Fruit fly (Drosophila melanogaster) S2 (cell line): ENCODE data around the gene CG6565.

Source experiments
- CG8478 ChIP-seq: fragments of >200 bp; optimal IDR thresholded peaks from 2 replicates; lab custom pipeline; 2018
- CTCF ChIP-seq, 2 experiments: fragments of >200 bp; optimal IDR thresholded peaks; 2 replicates each; lab custom pipeline; 2018

DNA sequence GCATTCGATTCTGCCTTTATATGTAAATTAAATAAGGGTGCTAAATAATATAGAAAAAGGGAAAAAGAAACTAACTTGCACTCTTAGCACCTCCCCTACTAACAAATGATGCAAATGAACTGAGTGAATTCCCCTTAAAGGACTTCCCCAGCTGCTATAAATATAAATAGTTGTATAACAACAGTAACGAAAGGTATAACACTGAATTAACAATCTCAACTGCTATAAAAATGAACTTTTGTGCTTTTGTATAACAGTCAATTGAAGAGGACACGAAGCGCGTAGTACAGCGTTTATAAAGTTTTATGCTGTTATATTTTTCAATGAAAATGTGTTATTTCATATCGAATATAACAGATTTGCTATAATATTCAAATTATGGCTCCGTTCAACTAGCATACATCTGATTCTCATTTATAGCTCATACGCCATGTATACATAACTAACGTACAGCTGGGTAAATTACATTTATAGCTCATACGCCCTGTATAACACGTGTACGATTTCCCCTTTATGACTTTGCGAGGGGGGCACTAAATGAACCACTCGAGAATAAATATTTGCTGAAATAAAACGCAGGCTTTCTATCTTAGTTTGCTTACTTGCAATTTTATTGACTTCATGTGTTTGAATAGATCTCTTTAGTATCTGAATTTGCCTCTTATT lies 24.4 kb upstream of the CG6565 start:
- no peak for TF ChIP-seq CG8478
- no peak for TF ChIP-seq CTCF (optimal IDR thresholded peaks at IDR 0.05; lab: Kevin White, UChicago)
